Worm (Caenorhabditis elegans) whole organism, L4 larva: ENCODE measurements around the gene isy-1.
A peak's percentile ranks its signal among the peaks of the same experiment; 100 is the strongest.

ENCODE experiments used
- F26F4.8 ChIP-seq: fragments of 200-800 bp; sonication (Bioruptor generic); conservative IDR thresholded peaks from 2 replicates; pipeline ENCODE4 v1.3.6; 2022; ENCODE audit warnings: missing genetic modification characterization, missing compliant biosample characterization
- F44E2.7 ChIP-seq: fragments of 200-800 bp; sonication (Bioruptor generic); IDR thresholded peaks from 2 replicates; pipeline ENCODE4 v2.1.2; 2022; ENCODE audit warnings: missing genetic modification characterization, missing compliant biosample characterization
- R02D3.7 ChIP-seq: fragments of 150-350 bp; sonication (generic microtip); optimal IDR thresholded peaks from 3 replicates; lab custom pipeline; 2014; ENCODE audit warnings: missing biosample characterization, missing genetic modification characterization
- T20F7.1 ChIP-seq: fragments of 200-800 bp; sonication (Bioruptor generic); optimal IDR thresholded peaks from 2 replicates; lab custom pipeline; 2018; ENCODE audit warnings: mild to moderate bottlenecking, missing genetic modification characterization, missing compliant biosample characterization
- Y48G9A.11 ChIP-seq: fragments of 200-800 bp; sonication (Bioruptor generic); IDR thresholded peaks from 2 replicates; pipeline ENCODE4 v1.3.6; 2022; ENCODE audit warnings: missing genetic modification reagents, missing genetic modification characterization, missing compliant biosample characterization
- ZK337.2 ChIP-seq: fragments of 200-800 bp; sonication (Bioruptor generic); IDR thresholded peaks from 2 replicates; pipeline ENCODE4 v1.3.6; 2022; ENCODE audit warnings: missing genetic modification reagents, missing genetic modification characterization, missing compliant biosample characterization
- ama-1 ChIP-seq: fragments of 150-350 bp; optimal IDR thresholded peaks from 2 replicates; lab custom pipeline; 2014; ENCODE audit warnings: inconsistent platforms, mixed read lengths
- arid-1 ChIP-seq: fragments of 200-800 bp; sonication (Bioruptor generic); conservative IDR thresholded peaks from 2 replicates; pipeline ENCODE4 v1.3.6; 2022; ENCODE audit warnings: missing genetic modification reagents, missing genetic modification characterization, missing compliant biosample characterization
- ceh-20 ChIP-seq: fragments of 200-800 bp; sonication (Bioruptor generic); IDR thresholded peaks from 2 replicates; pipeline ENCODE4 v1.3.6; 2022; ENCODE audit warnings: missing genetic modification reagents, missing genetic modification characterization, missing compliant biosample characterization
- ceh-28 ChIP-seq: fragments of 150-350 bp; optimal IDR thresholded peaks from 2 replicates; lab custom pipeline; 2014; ENCODE audit warnings: missing biosample characterization, missing genetic modification reagents, missing genetic modification characterization
- ceh-62 ChIP-seq: sonication (generic microtip); optimal IDR thresholded peaks from 2 replicates; lab custom pipeline; 2017; ENCODE audit warnings: missing biosample characterization, missing genetic modification characterization
- cey-2 ChIP-seq: sonication (generic microtip); optimal IDR thresholded peaks from 3 replicates; lab custom pipeline; 2017; ENCODE audit warnings: missing genetic modification characterization, mild to moderate bottlenecking, missing compliant biosample characterization, antibody characterized with exemption, borderline replicate concordance; ENCODE audit not compliant: insufficient read depth
- ctbp-1 ChIP-seq: fragments of 200-800 bp; sonication (Bioruptor generic); IDR thresholded peaks from 2 replicates; pipeline ENCODE4 v1.3.6; 2022; ENCODE audit warnings: missing genetic modification reagents, missing genetic modification characterization, missing compliant biosample characterization
- daf-19 ChIP-seq: fragments of 200-800 bp; sonication (Bioruptor generic); conservative IDR thresholded peaks from 2 replicates; pipeline ENCODE4 v1.3.6; 2022; ENCODE audit warnings: missing genetic modification characterization, missing compliant biosample characterization
- dmd-9 ChIP-seq: fragments of 200-800 bp; sonication (Bioruptor generic); IDR thresholded peaks from 2 replicates; pipeline ENCODE4 v1.3.6; 2022; ENCODE audit warnings: missing genetic modification reagents, missing genetic modification characterization, missing compliant biosample characterization
- dpl-1 ChIP-seq: fragments of 150-350 bp; optimal IDR thresholded peaks from 2 replicates; lab custom pipeline; 2014; ENCODE audit warnings: missing biosample characterization, missing genetic modification reagents, missing genetic modification characterization
- duxl-1 ChIP-seq: sonication (generic microtip); optimal IDR thresholded peaks from 2 replicates; lab custom pipeline; 2016; ENCODE audit warnings: mild to moderate bottlenecking, missing genetic modification characterization, moderate library complexity, missing compliant biosample characterization; ENCODE audit not compliant: poor library complexity
- dve-1 ChIP-seq: sonication (generic microtip); optimal IDR thresholded peaks from 2 replicates; lab custom pipeline; 2017; ENCODE audit warnings: antibody characterized with exemption, mild to moderate bottlenecking, missing genetic modification characterization, missing compliant biosample characterization; ENCODE audit not compliant: insufficient read depth
- egl-27 ChIP-seq: sonication (generic microtip); optimal IDR thresholded peaks from 3 replicates; lab custom pipeline; 2017; ENCODE audit warnings: missing biosample characterization, missing genetic modification reagents, missing genetic modification characterization
- fkh-10 ChIP-seq: fragments of 150-350 bp; optimal IDR thresholded peaks from 2 replicates; lab custom pipeline; 2014; ENCODE audit warnings: missing biosample characterization, missing genetic modification reagents, missing genetic modification characterization
- fos-1 ChIP-seq: fragments of 150-350 bp; optimal IDR thresholded peaks from 2 replicates; lab custom pipeline; 2014; ENCODE audit warnings: missing biosample characterization, missing genetic modification characterization
- hlh-11 ChIP-seq: fragments of 200-800 bp; sonication (Bioruptor generic); optimal IDR thresholded peaks from 2 replicates; lab custom pipeline; 2018; ENCODE audit warnings: mild to moderate bottlenecking, missing genetic modification characterization, missing compliant biosample characterization
- lin-1 ChIP-seq: fragments of 200-800 bp; sonication (Bioruptor generic); IDR thresholded peaks from 2 replicates; pipeline ENCODE4 v1.3.6; 2022; ENCODE audit warnings: missing genetic modification reagents, missing genetic modification characterization, missing compliant biosample characterization
- lin-38 ChIP-seq: fragments of 200-800 bp; sonication (Bioruptor generic); IDR thresholded peaks from 2 replicates; pipeline ENCODE4 v1.3.6; 2022; ENCODE audit warnings: missing genetic modification reagents, missing genetic modification characterization, missing compliant biosample characterization
- lir-3 ChIP-seq: sonication (generic microtip); optimal IDR thresholded peaks from 2 replicates; lab custom pipeline; 2016; ENCODE audit warnings: mild to moderate bottlenecking, missing genetic modification characterization, missing compliant biosample characterization
- madf-9 ChIP-seq: fragments of 200-800 bp; sonication (Bioruptor generic); conservative IDR thresholded peaks from 2 replicates; pipeline ENCODE4 v1.3.6; 2022; ENCODE audit warnings: missing genetic modification reagents, missing genetic modification characterization, missing compliant biosample characterization
- mdt-29 ChIP-seq: fragments of 200-800 bp; sonication (Bioruptor generic); IDR thresholded peaks from 2 replicates; pipeline ENCODE4 v1.3.6; 2022; ENCODE audit warnings: missing genetic modification reagents, missing genetic modification characterization, missing compliant biosample characterization
- mep-1 ChIP-seq: fragments of 150-350 bp; sonication (generic microtip); optimal IDR thresholded peaks from 3 replicates; lab custom pipeline; 2014; ENCODE audit warnings: missing biosample characterization, missing genetic modification characterization
- mxl-3 ChIP-seq: fragments of 200-800 bp; sonication (Bioruptor generic); optimal IDR thresholded peaks from 2 replicates; lab custom pipeline; 2018; ENCODE audit warnings: mild to moderate bottlenecking, missing genetic modification characterization, missing compliant biosample characterization
- nhr-10 ChIP-seq: fragments of 150-350 bp; optimal IDR thresholded peaks from 2 replicates; lab custom pipeline; 2014; ENCODE audit warnings: missing biosample characterization, missing genetic modification characterization
- nhr-237 ChIP-seq: sonication (generic microtip); optimal IDR thresholded peaks from 2 replicates; lab custom pipeline; 2017; ENCODE audit warnings: missing biosample characterization, missing genetic modification characterization
- nhr-28 ChIP-seq: fragments of 150-350 bp; optimal IDR thresholded peaks from 2 replicates; lab custom pipeline; 2014; ENCODE audit warnings: missing biosample characterization, missing genetic modification characterization
- nhr-41 ChIP-seq: fragments of 200-800 bp; sonication (Bioruptor generic); IDR thresholded peaks from 2 replicates; pipeline ENCODE4 v1.3.6; 2022; ENCODE audit warnings: missing genetic modification reagents, missing genetic modification characterization, missing compliant biosample characterization
- nhr-48 ChIP-seq: sonication (generic microtip); optimal IDR thresholded peaks from 2 replicates; lab custom pipeline; 2016; ENCODE audit warnings: mild to moderate bottlenecking, missing genetic modification characterization, missing compliant biosample characterization
- nhr-6 ChIP-seq: fragments of 150-350 bp; optimal IDR thresholded peaks from 2 replicates; lab custom pipeline; 2014; ENCODE audit warnings: missing biosample characterization, missing genetic modification characterization
- nhr-76 ChIP-seq: fragments of 150-350 bp; optimal IDR thresholded peaks from 2 replicates; lab custom pipeline; 2014; ENCODE audit warnings: missing biosample characterization, missing genetic modification characterization
- pha-4 ChIP-seq, 2 experiments: fragments of 150-350 bp in 1 of 2; fragments of 200-800 bp in 1 of 2; sonication (Bioruptor generic) in 1 of 2; IDR thresholded peaks in 1 of 2; optimal IDR thresholded peaks in 1 of 2; 2 replicates each; pipeline versions ENCODE4 v1.3.6 to Lab custom; 2014 to 2022; ENCODE audit warnings: missing genetic modification characterization in 2 of 2, missing genetic modification reagents in 2 of 2, missing biosample characterization in 1 of 2, missing compliant biosample characterization in 1 of 2
- pqm-1 ChIP-seq: sonication (generic microtip); optimal IDR thresholded peaks from 2 replicates; lab custom pipeline; 2017; ENCODE audit warnings: missing biosample characterization, missing genetic modification characterization
- sdz-12 ChIP-seq: fragments of 200-800 bp; sonication (Bioruptor generic); optimal IDR thresholded peaks from 2 replicates; lab custom pipeline; 2018; ENCODE audit warnings: mild to moderate bottlenecking, missing genetic modification characterization, missing compliant biosample characterization
- set-16 ChIP-seq: fragments of 200-800 bp; sonication (Bioruptor generic); IDR thresholded peaks from 2 replicates; pipeline ENCODE4 v1.3.6; 2022; ENCODE audit warnings: missing genetic modification reagents, missing genetic modification characterization, missing compliant biosample characterization
- snpc-1.2 ChIP-seq: fragments of 200-800 bp; sonication (Bioruptor generic); IDR thresholded peaks from 2 replicates; pipeline ENCODE4 v1.3.6; 2022; ENCODE audit warnings: missing genetic modification reagents, missing genetic modification characterization, missing compliant biosample characterization
- spr-3 ChIP-seq: fragments of 200-800 bp; sonication (Bioruptor generic); optimal IDR thresholded peaks from 2 replicates; lab custom pipeline; 2018; ENCODE audit warnings: mild to moderate bottlenecking, missing genetic modification characterization, missing compliant biosample characterization
- tag-97 ChIP-seq: fragments of 200-800 bp; sonication (Bioruptor generic); IDR thresholded peaks from 2 replicates; pipeline ENCODE4 v1.3.6; 2022; ENCODE audit warnings: missing genetic modification characterization, missing compliant biosample characterization
- tra-1 ChIP-seq: fragments of 200-800 bp; sonication (Bioruptor generic); IDR thresholded peaks from 2 replicates; pipeline ENCODE4 v1.3.6; 2022; ENCODE audit warnings: missing genetic modification reagents, missing genetic modification characterization, missing compliant biosample characterization
- unc-39 ChIP-seq: sonication (generic microtip); optimal IDR thresholded peaks from 2 replicates; lab custom pipeline; 2017; ENCODE audit warnings: missing biosample characterization, missing genetic modification characterization
- unc-62 ChIP-seq, 3 experiments: fragments of 150-350 bp in 1 of 3; sonication (generic microtip); optimal IDR thresholded peaks in 2 of 3; peaks in 1 of 3; 1 replicate in 1 of 3; 2 replicates in 2 of 3; lab custom pipeline; 2014 to 2017; ENCODE audit warnings: missing biosample characterization in 3 of 3, missing genetic modification characterization in 3 of 3, missing genetic modification reagents in 3 of 3, missing genotype in 1 of 3
- zag-1 ChIP-seq: fragments of 150-350 bp; optimal IDR thresholded peaks from 2 replicates; lab custom pipeline; 2014; ENCODE audit warnings: missing biosample characterization, missing genetic modification characterization
- zip-11 ChIP-seq: fragments of 200-800 bp; sonication (Bioruptor generic); IDR thresholded peaks from 2 replicates; pipeline ENCODE4 v1.3.6; 2022; ENCODE audit warnings: missing genetic modification characterization, missing compliant biosample characterization
- zip-2 ChIP-seq: fragments of 150-350 bp; optimal IDR thresholded peaks from 2 replicates; lab custom pipeline; 2014; ENCODE audit warnings: missing biosample characterization, missing genetic modification characterization
- ztf-11 ChIP-seq: fragments of 150-350 bp; optimal IDR thresholded peaks from 2 replicates; lab custom pipeline; 2014; ENCODE audit warnings: missing biosample characterization, missing genetic modification characterization

Gene isy-1

DNA sequence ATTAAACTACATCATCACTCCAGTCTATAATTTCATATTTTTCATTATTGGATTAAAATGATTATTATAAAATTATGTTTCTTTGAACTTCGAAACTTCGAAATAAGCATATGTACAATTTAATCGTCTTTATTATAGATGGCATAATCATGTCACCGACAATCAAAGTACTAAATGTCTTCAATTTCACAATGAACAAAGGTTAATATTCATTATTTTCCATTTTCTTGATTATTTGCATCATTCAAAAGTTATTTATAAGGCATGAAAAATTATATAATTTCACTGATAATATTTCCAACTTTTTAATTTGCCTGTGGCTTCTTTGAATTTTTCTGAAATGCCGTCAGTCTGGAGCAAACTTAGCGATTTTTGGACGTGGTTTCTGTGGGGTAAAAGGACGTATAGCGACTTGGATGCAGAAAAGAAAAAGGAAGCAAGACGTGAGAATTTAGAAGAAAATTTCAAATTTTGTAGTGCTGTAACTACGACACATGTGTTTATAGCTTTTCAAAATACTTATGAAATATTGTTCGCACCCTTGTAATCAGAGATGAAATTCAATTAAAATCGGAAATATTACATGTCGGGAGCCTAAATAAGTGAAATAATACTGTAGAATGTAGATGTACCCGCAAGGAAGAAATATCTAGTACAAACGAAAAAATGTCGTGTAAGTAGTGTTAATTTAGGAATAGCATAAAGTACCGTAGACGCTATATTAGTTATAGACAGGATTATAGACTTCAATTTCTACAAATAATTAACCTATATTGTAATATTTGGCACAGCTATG is 44.6 kb downstream of the isy-1 start, which contains the start of gene F17C11.13 (continued):
- TF ChIP-seq fos-1 (tag; lab: Kevin White, UChicago) = no peak
- TF ChIP-seq tra-1 (GFP tag; lab: Robert Waterston, UW) = no peak
- no peak for TF ChIP-seq ctbp-1
- peak; percentile 36 for TF ChIP-seq dve-1 (tag; lab: Kevin White, UChicago)
- TF ChIP-seq nhr-48 = no peak
- TF ChIP-seq nhr-237 = no peak
- no peak for TF ChIP-seq duxl-1 (tag; lab: Kevin White, UChicago)
- TF ChIP-seq F44E2.7 = no peak
- no peak for TF ChIP-seq ceh-20 (GFP tag; lab: Robert Waterston, UW)
- no peak for TF ChIP-seq ceh-62 (tag; lab: Kevin White, UChicago)
- no peak for TF ChIP-seq snpc-1.2
- TF ChIP-seq unc-39 (tag; lab: Kevin White, UChicago) = no peak
- peak in 1 of 2 experiments; percentile 97 for TF ChIP-seq unc-62 (GFP tag; optimal IDR thresholded peaks at IDR 0.05 in 1 of 2; lab: Kevin White, UChicago)
- no peak for TF ChIP-seq unc-62 (tag; optimal IDR thresholded peaks at IDR 0.05; lab: Kevin White, UChicago)
- TF ChIP-seq pqm-1 (tag; lab: Kevin White, UChicago) = peak; percentile 39
- no peak for TF ChIP-seq pha-4 (GFP tag; IDR thresholded peaks at IDR 0.05; lab: Robert Waterston, UW)
- TF ChIP-seq pha-4 (tag; optimal IDR thresholded peaks at IDR 0.05; lab: Kevin White, UChicago) = no peak
- no peak for TF ChIP-seq F26F4.8 (GFP tag; lab: Robert Waterston, UW)
- TF ChIP-seq lin-38 (GFP tag; lab: Robert Waterston, UW) = no peak
- no peak for TF ChIP-seq R02D3.7 (tag; lab: Kevin White, UChicago)
- no peak for TF ChIP-seq zip-2 (tag; lab: Kevin White, UChicago)
- TF ChIP-seq mep-1 (tag; lab: Kevin White, UChicago) = peak; percentile 59
- no peak for TF ChIP-seq sdz-12
- TF ChIP-seq ceh-28 (tag; lab: Kevin White, UChicago) = no peak
- TF ChIP-seq Y48G9A.11 = no peak
- TF ChIP-seq ama-1 (lab: Kevin White, UChicago) = no peak
- peak; percentile 8 for TF ChIP-seq hlh-11
- TF ChIP-seq madf-9 (GFP tag; lab: Robert Waterston, UW) = no peak
- no peak for TF ChIP-seq spr-3 (GFP tag; lab: Kevin White, UChicago)
- TF ChIP-seq mxl-3 = no peak
- TF ChIP-seq lin-1 (GFP tag; lab: Robert Waterston, UW) = no peak
- TF ChIP-seq ztf-11 (tag; lab: Kevin White, UChicago) = no peak
- no peak for TF ChIP-seq set-16 (GFP tag; lab: Robert Waterston, UW)
- TF ChIP-seq zip-11 (GFP tag; lab: Robert Waterston, UW) = no peak
- no peak for TF ChIP-seq tag-97 (GFP tag; lab: Robert Waterston, UW)
- no peak for TF ChIP-seq daf-19
- no peak for TF ChIP-seq nhr-76 (tag; lab: Kevin White, UChicago)
- no peak for TF ChIP-seq cey-2 (tag; lab: Kevin White, UChicago)
- TF ChIP-seq arid-1 (GFP tag; lab: Robert Waterston, UW) = no peak
- no peak for TF ChIP-seq egl-27 (tag; lab: Kevin White, UChicago)
- TF ChIP-seq T20F7.1 = no peak
- TF ChIP-seq zag-1 (tag; lab: Kevin White, UChicago) = no peak
- no peak for TF ChIP-seq dmd-9 (GFP tag; lab: Robert Waterston, UW)
- TF ChIP-seq nhr-6 = no peak
- TF ChIP-seq nhr-41 (GFP tag; lab: Robert Waterston, UW) = no peak
- no peak for TF ChIP-seq nhr-28 (tag; lab: Kevin White, UChicago)
- TF ChIP-seq ZK337.2 (GFP tag; lab: Robert Waterston, UW) = no peak
- no peak for TF ChIP-seq mdt-29
- no peak for TF ChIP-seq dpl-1 (GFP tag; lab: Kevin White, UChicago)
- no peak for TF ChIP-seq nhr-10 (tag; lab: Kevin White, UChicago)
- no peak for TF ChIP-seq fkh-10 (GFP tag; lab: Kevin White, UChicago)
- TF ChIP-seq lir-3 (tag; lab: Kevin White, UChicago) = no peak
